Fruit fly (Drosophila melanogaster) whole organism, embryonic: ENCODE results near the gene sesB.

Experiments
- Asciz ChIP-seq: fragments of 200-800 bp; sonication (Bioruptor generic); optimal IDR thresholded peaks from 2 replicates; lab custom pipeline; 2017; ENCODE audit warnings: missing biosample characterization, mild to moderate bottlenecking, missing genetic modification characterization, missing genetic modification reagents
- Atf3 ChIP-seq: fragments of 200-800 bp; sonication (Bioruptor generic); optimal IDR thresholded peaks from 3 replicates; lab custom pipeline; 2016; ENCODE audit warnings: missing biosample characterization, missing genetic modification characterization
- CG10274 ChIP-seq: fragments of 200-800 bp; sonication (Bioruptor generic); optimal IDR thresholded peaks from 3 replicates; lab custom pipeline; 2017; ENCODE audit warnings: missing biosample characterization, mild to moderate bottlenecking, missing genetic modification characterization
- CG10462 ChIP-seq: fragments of 200-800 bp; sonication (Bioruptor generic); optimal IDR thresholded peaks from 2 replicates; lab custom pipeline; 2016; ENCODE audit warnings: missing biosample characterization, missing genetic modification characterization
- CG11723 ChIP-seq: fragments of 200-800 bp; sonication (Bioruptor generic); optimal IDR thresholded peaks from 2 replicates; lab custom pipeline; 2017; ENCODE audit warnings: missing biosample characterization, mild to moderate bottlenecking, missing genetic modification characterization
- CG13296 ChIP-seq: fragments of 200-800 bp; sonication (Bioruptor generic); optimal IDR thresholded peaks from 3 replicates; lab custom pipeline; 2018; ENCODE audit warnings: missing biosample characterization, mild to moderate bottlenecking, missing genetic modification characterization
- CG13624 ChIP-seq: fragments of 200-800 bp; sonication (Bioruptor generic); optimal IDR thresholded peaks from 2 replicates; lab custom pipeline; 2016; ENCODE audit warnings: missing biosample characterization, missing genetic modification characterization
- CG14710 ChIP-seq: fragments of 200-800 bp; sonication (Bioruptor generic); optimal IDR thresholded peaks from 3 replicates; lab custom pipeline; 2019; ENCODE audit warnings: missing biosample characterization, mild to moderate bottlenecking, missing genetic modification characterization, moderate library complexity
- CG15479 ChIP-seq: fragments of 200-800 bp; sonication (Bioruptor generic); optimal IDR thresholded peaks from 3 replicates; lab custom pipeline; 2019; ENCODE audit warnings: missing biosample characterization, mild to moderate bottlenecking, missing genetic modification characterization, moderate library complexity
- CG16863 ChIP-seq: fragments of 200-800 bp; sonication (Bioruptor generic); optimal IDR thresholded peaks from 3 replicates; lab custom pipeline; 2016; ENCODE audit warnings: missing biosample characterization, missing genetic modification characterization
- CG17612 ChIP-seq: fragments of 200-800 bp; sonication (Bioruptor generic); IDR thresholded peaks from 2 replicates; pipeline ENCODE4 v1.3.6; 2022; ENCODE audit warnings: missing biosample characterization, missing genetic modification characterization
- CG4730 ChIP-seq: fragments of 200-800 bp; sonication (Bioruptor generic); IDR thresholded peaks from 2 replicates; pipeline ENCODE4 v1.3.6; 2022; ENCODE audit warnings: missing biosample characterization, missing genetic modification characterization
- CG6683 ChIP-seq: fragments of 200-800 bp; sonication (Bioruptor generic); optimal IDR thresholded peaks from 2 replicates; lab custom pipeline; 2017; ENCODE audit warnings: missing biosample characterization, mild to moderate bottlenecking, missing genetic modification characterization, missing genetic modification reagents
- CG7357 ChIP-seq: fragments of 200-800 bp; sonication (Bioruptor generic); IDR thresholded peaks from 3 replicates; pipeline ENCODE4 v1.3.6; 2022; ENCODE audit warnings: missing biosample characterization, missing genetic modification characterization
- CG7372 ChIP-seq: fragments of 200-800 bp; sonication (Bioruptor generic); IDR thresholded peaks from 2 replicates; pipeline ENCODE4 v1.3.6; 2022; ENCODE audit warnings: missing biosample characterization, missing genetic modification characterization
- CG7987 ChIP-seq: fragments of 200-800 bp; sonication (Bioruptor generic); optimal IDR thresholded peaks from 2 replicates; lab custom pipeline; 2018; ENCODE audit warnings: missing biosample characterization, mild to moderate bottlenecking, missing genetic modification characterization, moderate library complexity
- CG9609 ChIP-seq: fragments of 200-800 bp; sonication (Bioruptor generic); optimal IDR thresholded peaks from 3 replicates; lab custom pipeline; 2016; ENCODE audit warnings: missing biosample characterization, missing genetic modification characterization
- CG9797 ChIP-seq: fragments of 200-800 bp; sonication (Bioruptor generic); optimal IDR thresholded peaks from 3 replicates; lab custom pipeline; 2018; ENCODE audit warnings: missing biosample characterization, mild to moderate bottlenecking, missing genetic modification characterization
- Dbx ChIP-seq: fragments of 200-800 bp; sonication (Bioruptor generic); IDR thresholded peaks from 3 replicates; pipeline ENCODE4 v1.3.6; 2022; ENCODE audit warnings: missing biosample characterization, missing genetic modification characterization
- Dek ChIP-seq: fragments of 200-800 bp; sonication (Bioruptor generic); optimal IDR thresholded peaks from 3 replicates; lab custom pipeline; 2019; ENCODE audit warnings: missing biosample characterization, mild to moderate bottlenecking, missing genetic modification characterization, moderate library complexity
- Doc3 ChIP-seq: fragments of 200-800 bp; sonication (Bioruptor generic); IDR thresholded peaks from 3 replicates; pipeline ENCODE4 v1.3.6; 2022; ENCODE audit warnings: missing biosample characterization, missing genetic modification characterization; ENCODE audit not compliant: partially characterized antibody
- Dref ChIP-seq: fragments of 200-800 bp; sonication (Bioruptor generic); IDR thresholded peaks from 2 replicates; pipeline ENCODE4 v1.3.6; 2022; ENCODE audit warnings: missing biosample characterization, missing genetic modification characterization
- GATAe ChIP-seq: fragments of 200-800 bp; sonication (Bioruptor generic); conservative IDR thresholded peaks from 2 replicates; pipeline ENCODE4 v1.3.6; 2022; ENCODE audit warnings: missing biosample characterization, missing genetic modification characterization
- HLH3B ChIP-seq: fragments of 200-800 bp; sonication (Bioruptor generic); IDR thresholded peaks from 2 replicates; pipeline ENCODE4 v1.3.6; 2022; ENCODE audit warnings: missing biosample characterization, missing genetic modification characterization
- HLH54F ChIP-seq: fragments of 200-800 bp; sonication (Bioruptor generic); optimal IDR thresholded peaks from 3 replicates; lab custom pipeline; 2016; ENCODE audit warnings: missing biosample characterization, missing genetic modification characterization
- Jarid2 ChIP-seq: fragments of 200-800 bp; sonication (Bioruptor generic); optimal IDR thresholded peaks from 3 replicates; lab custom pipeline; 2017; ENCODE audit warnings: mild to moderate bottlenecking, missing biosample characterization, missing genetic modification reagents, missing genetic modification characterization
- MTF-1 ChIP-seq: fragments of 200-800 bp; sonication (Bioruptor generic); optimal IDR thresholded peaks from 2 replicates; lab custom pipeline; 2018; ENCODE audit warnings: missing biosample characterization, mild to moderate bottlenecking, missing genetic modification characterization, borderline replicate concordance
- Scr ChIP-seq: fragments of 200-800 bp; sonication (Bioruptor generic); IDR thresholded peaks from 2 replicates; pipeline ENCODE4 v1.3.6; 2022; ENCODE audit warnings: missing biosample characterization, missing genetic modification characterization; ENCODE audit not compliant: partially characterized antibody
- Tbp ChIP-seq: fragments of >200 bp; optimal IDR thresholded peaks from 2 replicates; lab custom pipeline; 2018; ENCODE audit warnings: missing biosample characterization, missing genetic modification characterization
- az2 ChIP-seq: fragments of 200-800 bp; sonication (Bioruptor generic); optimal IDR thresholded peaks from 3 replicates; lab custom pipeline; 2016; ENCODE audit warnings: missing biosample characterization, missing genetic modification characterization
- da ChIP-seq: fragments of 200-800 bp; sonication (Bioruptor generic); optimal IDR thresholded peaks from 2 replicates; lab custom pipeline; 2016; ENCODE audit warnings: missing biosample characterization, missing genetic modification characterization
- dimm ChIP-seq: fragments of 200-800 bp; sonication (Bioruptor generic); IDR thresholded peaks from 2 replicates; pipeline ENCODE4 v1.3.6; 2022; ENCODE audit warnings: missing biosample characterization, missing genetic modification characterization
- disco-r ChIP-seq: fragments of 200-800 bp; sonication (Bioruptor generic); optimal IDR thresholded peaks from 2 replicates; lab custom pipeline; 2016; ENCODE audit warnings: missing biosample characterization, missing genetic modification characterization
- dm ChIP-seq: fragments of 200-800 bp; sonication (Bioruptor generic); optimal IDR thresholded peaks from 3 replicates; lab custom pipeline; 2016; ENCODE audit warnings: missing biosample characterization, missing genetic modification characterization
- dpn ChIP-seq, 2 experiments: fragments of 200-800 bp; sonication (Bioruptor generic); optimal IDR thresholded peaks; 3 replicates each; lab custom pipeline; 2016; ENCODE audit warnings: missing biosample characterization in 2 of 2, missing genetic modification characterization in 2 of 2
- ham ChIP-seq: fragments of 200-800 bp; sonication (Bioruptor generic); IDR thresholded peaks from 2 replicates; pipeline ENCODE4 v1.3.6; 2022; ENCODE audit warnings: missing biosample characterization, missing genetic modification characterization
- jumu ChIP-seq: fragments of 200-800 bp; sonication (Bioruptor generic); optimal IDR thresholded peaks from 3 replicates; lab custom pipeline; 2016; ENCODE audit warnings: missing biosample characterization, missing genetic modification characterization
- pho ChIP-seq: fragments of 200-800 bp; sonication (Bioruptor generic); optimal IDR thresholded peaks from 2 replicates; lab custom pipeline; 2016; ENCODE audit warnings: missing biosample characterization, missing genetic modification characterization
- phol ChIP-seq: fragments of 200-800 bp; sonication (Bioruptor generic); optimal IDR thresholded peaks from 3 replicates; lab custom pipeline; 2018; ENCODE audit warnings: missing biosample characterization, mild to moderate bottlenecking, missing genetic modification characterization, moderate library complexity
- prd ChIP-seq, 3 experiments: fragments of >200 bp in 2 of 3; fragments of 200-800 bp in 1 of 3; sonication (Bioruptor generic) in 1 of 3; optimal IDR thresholded peaks in 2 of 3; IDR thresholded peaks in 1 of 3; 2 replicates in 2 of 3; 3 replicates in 1 of 3; pipeline versions ENCODE4 v1.3.6 to Lab custom; 2017 to 2022; ENCODE audit warnings: missing biosample characterization in 1 of 3, missing genetic modification characterization in 1 of 3
- ranshi ChIP-seq: fragments of 200-800 bp; sonication (Bioruptor generic); IDR thresholded peaks from 2 replicates; pipeline ENCODE4 v1.3.6; 2022; ENCODE audit warnings: missing biosample characterization, missing genetic modification characterization
- run ChIP-seq: fragments of 200-800 bp; sonication (Bioruptor generic); optimal IDR thresholded peaks from 3 replicates; lab custom pipeline; 2018; ENCODE audit warnings: missing biosample characterization, mild to moderate bottlenecking, missing genetic modification characterization
- scrt ChIP-seq: fragments of 200-800 bp; sonication (Bioruptor generic); optimal IDR thresholded peaks from 2 replicates; lab custom pipeline; 2018; ENCODE audit warnings: missing biosample characterization, mild to moderate bottlenecking, missing genetic modification characterization, moderate library complexity
- sens-2 ChIP-seq: fragments of 200-800 bp; sonication (Bioruptor generic); IDR thresholded peaks from 2 replicates; pipeline ENCODE4 v1.3.6; 2022; ENCODE audit warnings: missing biosample characterization, missing genetic modification characterization
- sqz ChIP-seq: fragments of 200-800 bp; sonication (Bioruptor generic); optimal IDR thresholded peaks from 3 replicates; lab custom pipeline; 2018; ENCODE audit warnings: missing biosample characterization, mild to moderate bottlenecking, missing genetic modification characterization
- tin ChIP-seq: fragments of 200-800 bp; sonication (Bioruptor generic); optimal IDR thresholded peaks from 3 replicates; lab custom pipeline; 2016; ENCODE audit warnings: missing biosample characterization, missing genetic modification characterization
- tll ChIP-seq, 2 experiments: fragments of 200-800 bp in 1 of 2; fragments of >200 bp in 1 of 2; sonication (Bioruptor generic) in 1 of 2; optimal IDR thresholded peaks; 2 replicates each; lab custom pipeline; 2017 to 2019; ENCODE audit warnings: missing biosample characterization in 2 of 2, missing genetic modification characterization in 2 of 2, mild to moderate bottlenecking in 1 of 2, moderate library complexity in 1 of 2
- twi ChIP-seq: fragments of 200-800 bp; optimal IDR thresholded peaks from 2 replicates; lab custom pipeline; 2019; ENCODE audit warnings: missing biosample characterization, mild to moderate bottlenecking, missing genetic modification characterization, moderate library complexity
- vvl ChIP-seq: fragments of 200-800 bp; sonication (Bioruptor generic); IDR thresholded peaks from 2 replicates; pipeline ENCODE4 v1.3.6; 2022; ENCODE audit warnings: missing biosample characterization, missing genetic modification characterization
- zfh2 ChIP-seq: fragments of 200-800 bp; sonication (Bioruptor generic); optimal IDR thresholded peaks from 2 replicates; lab custom pipeline; 2016; ENCODE audit warnings: missing biosample characterization, missing genetic modification characterization

The sesB gene

dm6 chrX:10832369-10832768, 45.6 kb upstream of the sesB start (continued):
- TF ChIP-seq CG4730 (GFP tag; lab: Robert Waterston, UW), result peak; percentile 36; the same call in 1 of the 2 replicates
- peak; percentile 19 for TF ChIP-seq CG13296
- TF ChIP-seq Dref (GFP tag; lab: Robert Waterston, UW), result no peak
- no peak for TF ChIP-seq run (tag; lab: Kevin White, UChicago)
- no peak for TF ChIP-seq CG15479 (GFP tag; lab: Kevin White, UChicago)
- no peak for TF ChIP-seq Tbp
- peak; percentile 28 for TF ChIP-seq twi (tag; lab: Kevin White, UChicago)
- peak; percentile 57 for TF ChIP-seq CG7987 (GFP tag; lab: Kevin White, UChicago)
- TF ChIP-seq MTF-1 (GFP tag; lab: Kevin White, UChicago), result peak; percentile 17
- peak; percentile 12 for TF ChIP-seq da (GFP tag; lab: Kevin White, UChicago)
- TF ChIP-seq CG16863 (GFP tag; lab: Kevin White, UChicago), result peak; percentile 50
- no peak for TF ChIP-seq CG11723 (GFP tag; lab: Kevin White, UChicago)
- peak; percentile 54 for TF ChIP-seq Dek (tag; lab: Kevin White, UChicago)
- peak; percentile 71 for TF ChIP-seq dpn (GFP tag; optimal IDR thresholded peaks at IDR 0.05; lab: Kevin White, UChicago)
- no peak for TF ChIP-seq CG17612 (GFP tag; lab: Robert Waterston, UW)
- no peak for TF ChIP-seq GATAe (GFP tag; lab: Robert Waterston, UW)
- no peak for TF ChIP-seq CG10274 (GFP tag; lab: Kevin White, UChicago)
- peak; percentile 50 for TF ChIP-seq HLH54F (GFP tag; lab: Kevin White, UChicago)
- peak; percentile 46 for TF ChIP-seq CG14710
- TF ChIP-seq dm (GFP tag; lab: Kevin White, UChicago), result peak; percentile 23
- peak; percentile 52 for TF ChIP-seq CG13624 (GFP tag; lab: Kevin White, UChicago)
- peak; percentile 14 for TF ChIP-seq zfh2
- 0 out of 3 replicates have a peak, but pooled peaks have one; percentile 28 for TF ChIP-seq CG7357 (GFP tag; lab: Robert Waterston, UW)
- no peak for TF ChIP-seq disco-r (GFP tag; lab: Kevin White, UChicago)
- TF ChIP-seq az2 (GFP tag; lab: Kevin White, UChicago), result peak; percentile 69
- TF ChIP-seq CG9609 (GFP tag; lab: Kevin White, UChicago), result peak; percentile 47
- TF ChIP-seq prd (optimal IDR thresholded peaks at IDR 0.05; lab: Kevin White, UChicago), result no peak
- TF ChIP-seq prd (GFP tag; IDR thresholded peaks at IDR 0.05; lab: Robert Waterston, UW), result peak; percentile 64
- TF ChIP-seq CG6683 (GFP tag; lab: Kevin White, UChicago), result no peak
- TF ChIP-seq Dbx (GFP tag; lab: Robert Waterston, UW), result peak; percentile 74
- peak; percentile 23 for TF ChIP-seq pho (GFP tag; lab: Kevin White, UChicago)
- TF ChIP-seq phol, result peak; percentile 58
- peak; percentile 75; the same call in 1 of the 2 replicates for TF ChIP-seq vvl (GFP tag; lab: Robert Waterston, UW)
- TF ChIP-seq CG7372 (GFP tag; lab: Robert Waterston, UW), result no peak; the same call in 1 of the 2 replicates
- TF ChIP-seq tin (GFP tag; lab: Kevin White, UChicago), result peak; percentile 68
- TF ChIP-seq dimm (GFP tag; lab: Robert Waterston, UW), result no peak
- TF ChIP-seq HLH3B, result peak; percentile 56
- peak; percentile 6 for TF ChIP-seq Asciz (GFP tag; lab: Kevin White, UChicago)
- peak; percentile 49; the same call in 1 of the 2 replicates for TF ChIP-seq ranshi
- TF ChIP-seq ham (GFP tag; lab: Robert Waterston, UW), result no peak
- TF ChIP-seq Doc3 (GFP tag; lab: Robert Waterston, UW), result no peak
- TF ChIP-seq scrt (GFP tag; lab: Kevin White, UChicago), result peak; percentile 13
- TF ChIP-seq Atf3, result peak; percentile 42
- TF ChIP-seq tll (GFP tag; optimal IDR thresholded peaks at IDR 0.05; lab: Kevin White, UChicago), result no peak
- no peak for TF ChIP-seq Scr (GFP tag; lab: Robert Waterston, UW)
- TF ChIP-seq Jarid2 (GFP tag; lab: Kevin White, UChicago), result no peak
- TF ChIP-seq sens-2 (GFP tag; lab: Robert Waterston, UW), result no peak
- TF ChIP-seq CG9797 (GFP tag; lab: Kevin White, UChicago), result no peak
- TF ChIP-seq sqz (GFP tag; lab: Kevin White, UChicago), result peak; percentile 59
- TF ChIP-seq CG10462 (GFP tag; lab: Kevin White, UChicago), result peak; percentile 22
- TF ChIP-seq jumu (GFP tag; lab: Kevin White, UChicago), result peak; percentile 24
